Fruit fly (Drosophila melanogaster) whole organism, embryonic: Measurements from ENCODE around the gene Sgp.

Source experiments
- ATbp ChIP-seq: fragments of 200-800 bp; sonication (Bioruptor generic); optimal IDR thresholded peaks from 2 replicates; lab custom pipeline; 2017; ENCODE audit warnings: missing biosample characterization, mild to moderate bottlenecking, missing genetic modification characterization, missing genetic modification reagents
- Ada2b ChIP-seq: fragments of 200-800 bp; sonication (Bioruptor generic); IDR thresholded peaks from 2 replicates; pipeline ENCODE4 v1.3.6; 2022; ENCODE audit warnings: missing biosample characterization, missing genetic modification characterization
- Blimp-1 ChIP-seq: fragments of 200-800 bp; sonication (Bioruptor generic); optimal IDR thresholded peaks from 3 replicates; lab custom pipeline; 2018; ENCODE audit warnings: missing biosample characterization, missing genetic modification characterization, mild to moderate bottlenecking, moderate library complexity, missing genetic modification reagents
- CG10147 ChIP-seq: fragments of 200-800 bp; sonication (Bioruptor generic); optimal IDR thresholded peaks from 2 replicates; lab custom pipeline; 2019; ENCODE audit warnings: missing biosample characterization, mild to moderate bottlenecking, missing genetic modification characterization, moderate library complexity
- CG10431 ChIP-seq: fragments of 200-800 bp; sonication (Bioruptor generic); optimal IDR thresholded peaks from 3 replicates; lab custom pipeline; 2018; ENCODE audit warnings: missing biosample characterization, mild to moderate bottlenecking, missing genetic modification characterization
- CG13123 ChIP-seq: fragments of 200-800 bp; sonication (Bioruptor generic); optimal IDR thresholded peaks from 2 replicates; lab custom pipeline; 2016; ENCODE audit warnings: missing biosample characterization, missing genetic modification characterization
- CG15601 ChIP-seq: fragments of 200-800 bp; sonication (Bioruptor generic); optimal IDR thresholded peaks from 3 replicates; lab custom pipeline; 2019; ENCODE audit warnings: missing biosample characterization, mild to moderate bottlenecking, missing genetic modification characterization, moderate library complexity
- CG15696 ChIP-seq: fragments of 200-800 bp; sonication (Bioruptor generic); optimal IDR thresholded peaks from 2 replicates; lab custom pipeline; 2019; ENCODE audit warnings: missing biosample characterization, mild to moderate bottlenecking, missing genetic modification characterization, moderate library complexity
- CG1792 ChIP-seq: fragments of 200-800 bp; sonication (Bioruptor generic); optimal IDR thresholded peaks from 2 replicates; lab custom pipeline; 2016; ENCODE audit warnings: missing biosample characterization, missing genetic modification characterization
- CG2199 ChIP-seq: fragments of 200-800 bp; sonication (Bioruptor generic); IDR thresholded peaks from 3 replicates; pipeline ENCODE4 v1.3.6; 2022; ENCODE audit warnings: missing biosample characterization, missing genetic modification characterization
- CG2889 ChIP-seq: fragments of 200-800 bp; sonication (Bioruptor generic); IDR thresholded peaks from 3 replicates; pipeline ENCODE4 v1.3.6; 2022; ENCODE audit warnings: missing biosample characterization, missing genetic modification characterization
- CG33557 ChIP-seq: fragments of 200-800 bp; sonication (Bioruptor generic); optimal IDR thresholded peaks from 2 replicates; lab custom pipeline; 2019; ENCODE audit warnings: missing biosample characterization, mild to moderate bottlenecking, missing genetic modification characterization, moderate library complexity
- CG3838 ChIP-seq: fragments of 200-800 bp; sonication (Bioruptor generic); optimal IDR thresholded peaks from 3 replicates; lab custom pipeline; 2016; ENCODE audit warnings: missing biosample characterization, missing genetic modification characterization
- CG42726 ChIP-seq: fragments of 200-800 bp; sonication (Bioruptor generic); IDR thresholded peaks from 2 replicates; pipeline ENCODE4 v1.3.6; 2022; ENCODE audit warnings: missing biosample characterization, missing genetic modification characterization; ENCODE audit not compliant: partially characterized antibody
- CG4854 ChIP-seq: fragments of 200-800 bp; sonication (Bioruptor generic); optimal IDR thresholded peaks from 2 replicates; lab custom pipeline; 2016; ENCODE audit warnings: missing biosample characterization, missing genetic modification characterization, inconsistent platforms
- CG6254 ChIP-seq: fragments of 200-800 bp; sonication (Bioruptor generic); optimal IDR thresholded peaks from 3 replicates; lab custom pipeline; 2017; ENCODE audit warnings: mild to moderate bottlenecking, missing biosample characterization, missing genetic modification reagents, missing genetic modification characterization
- CG7271 ChIP-seq: fragments of 200-800 bp; sonication (Bioruptor generic); optimal IDR thresholded peaks from 2 replicates; lab custom pipeline; 2018; ENCODE audit warnings: missing biosample characterization, mild to moderate bottlenecking, missing genetic modification characterization, moderate library complexity
- CG7745 ChIP-seq: fragments of 200-800 bp; sonication (Bioruptor generic); optimal IDR thresholded peaks from 2 replicates; lab custom pipeline; 2018; ENCODE audit warnings: missing biosample characterization, mild to moderate bottlenecking, missing genetic modification characterization, moderate library complexity
- CG8281 ChIP-seq: fragments of 200-800 bp; sonication (Bioruptor generic); optimal IDR thresholded peaks from 2 replicates; lab custom pipeline; 2018; ENCODE audit warnings: missing biosample characterization, mild to moderate bottlenecking, missing genetic modification characterization, moderate library complexity
- CG8924 ChIP-seq: fragments of 200-800 bp; optimal IDR thresholded peaks from 3 replicates; lab custom pipeline; 2019; ENCODE audit warnings: missing biosample characterization, mild to moderate bottlenecking, missing genetic modification characterization, moderate library complexity
- CTCF ChIP-seq: fragments of 200-800 bp; sonication (Bioruptor generic); optimal IDR thresholded peaks from 2 replicates; lab custom pipeline; 2017; ENCODE audit warnings: missing biosample characterization, mild to moderate bottlenecking, missing genetic modification characterization, moderate library complexity
- Fer1 ChIP-seq: fragments of 200-800 bp; sonication (Bioruptor generic); optimal IDR thresholded peaks from 2 replicates; lab custom pipeline; 2017; ENCODE audit warnings: missing biosample characterization, mild to moderate bottlenecking, missing genetic modification characterization
- Gug ChIP-seq: fragments of 200-800 bp; sonication (Bioruptor generic); IDR thresholded peaks from 4 replicates; pipeline ENCODE4 v1.3.6; 2022; ENCODE audit warnings: missing biosample characterization, missing genetic modification characterization
- HmgZ ChIP-seq: fragments of 200-800 bp; sonication (Bioruptor generic); optimal IDR thresholded peaks from 2 replicates; lab custom pipeline; 2018; ENCODE audit warnings: missing biosample characterization, mild to moderate bottlenecking, missing genetic modification characterization
- Oli ChIP-seq: fragments of 200-800 bp; sonication (Bioruptor generic); optimal IDR thresholded peaks from 2 replicates; lab custom pipeline; 2018; ENCODE audit warnings: missing biosample characterization, mild to moderate bottlenecking, missing genetic modification characterization, moderate library complexity
- Xrp1 ChIP-seq: fragments of 200-800 bp; sonication (Bioruptor generic); IDR thresholded peaks from 2 replicates; pipeline ENCODE4 v1.3.6; 2022; ENCODE audit warnings: missing biosample characterization, missing genetic modification characterization
- ac ChIP-seq: fragments of 200-800 bp; sonication (Bioruptor generic); optimal IDR thresholded peaks from 3 replicates; lab custom pipeline; 2017; ENCODE audit warnings: missing biosample characterization, mild to moderate bottlenecking, missing genetic modification characterization
- ato ChIP-seq: fragments of 200-800 bp; sonication (Bioruptor generic); IDR thresholded peaks from 2 replicates; pipeline ENCODE4 v1.3.6; 2022; ENCODE audit warnings: missing biosample characterization, missing genetic modification characterization; ENCODE audit not compliant: partially characterized antibody
- cwo ChIP-seq: fragments of 200-800 bp; sonication (Bioruptor generic); optimal IDR thresholded peaks from 3 replicates; lab custom pipeline; 2017; ENCODE audit warnings: missing biosample characterization, missing genetic modification characterization, mild to moderate bottlenecking, moderate library complexity, missing genetic modification reagents
- danr ChIP-seq: fragments of 200-800 bp; sonication (Bioruptor generic); IDR thresholded peaks from 2 replicates; pipeline ENCODE4 v1.3.6; 2022; ENCODE audit warnings: missing biosample characterization, missing genetic modification characterization
- emc ChIP-seq: fragments of 200-800 bp; sonication (Bioruptor generic); optimal IDR thresholded peaks from 2 replicates; lab custom pipeline; 2016; ENCODE audit warnings: missing biosample characterization, missing genetic modification characterization
- fd102C ChIP-seq: fragments of 200-800 bp; sonication (Bioruptor generic); optimal IDR thresholded peaks from 2 replicates; lab custom pipeline; 2018; ENCODE audit warnings: missing biosample characterization, mild to moderate bottlenecking, missing genetic modification characterization, moderate library complexity
- h ChIP-seq: fragments of >200 bp; optimal IDR thresholded peaks from 2 replicates; lab custom pipeline; 2017
- lilli ChIP-seq: fragments of 200-800 bp; sonication (Bioruptor generic); optimal IDR thresholded peaks from 3 replicates; lab custom pipeline; 2016; ENCODE audit warnings: missing biosample characterization, missing genetic modification characterization
- nerfin-1 ChIP-seq: fragments of 200-800 bp; sonication (Bioruptor generic); optimal IDR thresholded peaks from 3 replicates; lab custom pipeline; 2019; ENCODE audit warnings: missing biosample characterization, mild to moderate bottlenecking, missing genetic modification characterization, moderate library complexity
- onecut ChIP-seq: fragments of 200-800 bp; sonication (Bioruptor generic); IDR thresholded peaks from 2 replicates; pipeline ENCODE4 v1.3.6; 2022; ENCODE audit warnings: missing biosample characterization, missing genetic modification characterization
- scrt ChIP-seq: fragments of 200-800 bp; sonication (Bioruptor generic); optimal IDR thresholded peaks from 2 replicates; lab custom pipeline; 2018; ENCODE audit warnings: missing biosample characterization, mild to moderate bottlenecking, missing genetic modification characterization, moderate library complexity
- sens-2 ChIP-seq: fragments of 200-800 bp; sonication (Bioruptor generic); IDR thresholded peaks from 2 replicates; pipeline ENCODE4 v1.3.6; 2022; ENCODE audit warnings: missing biosample characterization, missing genetic modification characterization
- shn ChIP-seq: fragments of 200-800 bp; sonication (Bioruptor generic); optimal IDR thresholded peaks from 3 replicates; lab custom pipeline; 2016; ENCODE audit warnings: missing biosample characterization, missing genetic modification characterization
- sim ChIP-seq: fragments of 200-800 bp; sonication (Bioruptor generic); IDR thresholded peaks from 2 replicates; pipeline ENCODE4 v1.3.6; 2022; ENCODE audit warnings: missing biosample characterization, missing genetic modification characterization
- slbo ChIP-seq: fragments of 200-800 bp; sonication (Bioruptor generic); IDR thresholded peaks from 2 replicates; pipeline ENCODE4 v1.3.6; 2022; ENCODE audit warnings: missing biosample characterization, missing genetic modification characterization
- slou ChIP-seq: fragments of 200-800 bp; sonication (Bioruptor generic); optimal IDR thresholded peaks from 3 replicates; lab custom pipeline; 2016; ENCODE audit warnings: missing biosample characterization, missing genetic modification characterization
- slp2 ChIP-seq: fragments of 200-800 bp; sonication (Bioruptor generic); optimal IDR thresholded peaks from 2 replicates; lab custom pipeline; 2016; ENCODE audit warnings: missing biosample characterization, missing genetic modification characterization
- sr ChIP-seq: fragments of 200-800 bp; sonication (Bioruptor generic); IDR thresholded peaks from 3 replicates; pipeline ENCODE4 v1.3.6; 2022; ENCODE audit warnings: missing biosample characterization, missing genetic modification characterization
- tin ChIP-seq: fragments of 200-800 bp; sonication (Bioruptor generic); optimal IDR thresholded peaks from 3 replicates; lab custom pipeline; 2016; ENCODE audit warnings: missing biosample characterization, missing genetic modification characterization
- ttk ChIP-seq: fragments of 200-800 bp; sonication (Bioruptor generic); IDR thresholded peaks from 2 replicates; pipeline ENCODE4 v2.1.2; 2022; ENCODE audit warnings: missing biosample characterization, missing genetic modification characterization
- twi ChIP-seq: fragments of 200-800 bp; optimal IDR thresholded peaks from 2 replicates; lab custom pipeline; 2019; ENCODE audit warnings: missing biosample characterization, mild to moderate bottlenecking, missing genetic modification characterization, moderate library complexity
- z ChIP-seq: fragments of 200-800 bp; sonication (Bioruptor generic); IDR thresholded peaks from 3 replicates; pipeline ENCODE4 v1.3.6; 2022; ENCODE audit warnings: missing biosample characterization, missing genetic modification characterization
- zen ChIP-seq: fragments of 200-800 bp; sonication (Bioruptor generic); optimal IDR thresholded peaks from 3 replicates; lab custom pipeline; 2018; ENCODE audit warnings: missing biosample characterization, mild to moderate bottlenecking, missing genetic modification characterization, moderate library complexity

The Sgp gene

dm6 chr2L:8545393-8546100 is 26.1 kb downstream of the Sgp start (continued):
- TF ChIP-seq HmgZ (no peak), emc (no peak), Blimp-1 (no peak), zen (tag; lab: Kevin White, UChicago) (peak; percentile 90), ATbp (GFP tag; lab: Kevin White, UChicago) (no peak), ato (no peak), CG4854 (GFP tag; lab: Kevin White, UChicago) (no peak), CG8924 (no peak), CG3838 (no peak), scrt (no peak), sr (GFP tag; lab: Robert Waterston, UW) (no peak), CG6254 (GFP tag; lab: Kevin White, UChicago) (peak; percentile 2), CG10431 (no peak), CG10147 (no peak), CG15601 (tag; lab: Kevin White, UChicago) (no peak), h (lab: Kevin White, UChicago) (no peak), Fer1 (GFP tag; lab: Kevin White, UChicago) (no peak), CG33557 (GFP tag; lab: Kevin White, UChicago) (no peak), cwo (GFP tag; lab: Kevin White, UChicago) (no peak), CG42726 (GFP tag; lab: Robert Waterston, UW) (no peak), slou (GFP tag; lab: Kevin White, UChicago) (no peak), sens-2 (GFP tag; lab: Robert Waterston, UW) (no peak), CG2199 (GFP tag; lab: Robert Waterston, UW) (0 out of 3 replicates have a peak, but pooled peaks have one; percentile 27), danr (GFP tag; lab: Robert Waterston, UW) (no peak), CG1792 (GFP tag; lab: Kevin White, UChicago) (no peak), slbo (GFP tag; lab: Robert Waterston, UW) (no peak), nerfin-1 (no peak), lilli (GFP tag; lab: Kevin White, UChicago) (no peak), slp2 (GFP tag; lab: Kevin White, UChicago) (no peak), twi (peak; percentile 22), CG13123 (GFP tag; lab: Kevin White, UChicago) (no peak), Gug (GFP tag; lab: Robert Waterston, UW) (no peak), sim (GFP tag; lab: Robert Waterston, UW) (no peak), tin (GFP tag; lab: Kevin White, UChicago) (no peak), Oli (peak; percentile 1), shn (no peak), CG7745 (tag; lab: Kevin White, UChicago) (no peak), ttk (GFP tag; lab: Robert Waterston, UW) (no peak), CG2889 (GFP tag; lab: Robert Waterston, UW) (no peak), CTCF (no peak), Ada2b (no peak)
- TF ChIP-seq, all 482 proteins: peak for 43

dm6 chr2L:8548118-8548517 is 28.6 kb downstream of the Sgp start:
- TF ChIP-seq CG15696 (tag; lab: Kevin White, UChicago): peak; percentile 66
- TF ChIP-seq z (GFP tag; lab: Robert Waterston, UW): 0 out of 3 replicates have a peak, but pooled peaks have one; percentile 15
- TF ChIP-seq onecut (GFP tag; lab: Robert Waterston, UW): no peak
- peak; percentile 66 for TF ChIP-seq fd102C (GFP tag; lab: Kevin White, UChicago)
- peak; percentile 19 for TF ChIP-seq ac
- TF ChIP-seq CG8281 (tag; lab: Kevin White, UChicago): peak; percentile 19
- TF ChIP-seq Xrp1 (GFP tag; lab: Robert Waterston, UW): 0 out of 2 replicates have a peak, but pooled peaks have one; percentile 7
- no peak for TF ChIP-seq CG7271
